Worm (Caenorhabditis elegans) whole organism, young adult: Measurements from ENCODE around the gene col-94.

Experiments used
- B0019.2 ChIP-seq: fragments of 200-800 bp; sonication (Bioruptor generic); conservative IDR thresholded peaks from 2 replicates; pipeline ENCODE4 v1.3.6; 2022; ENCODE audit warnings: missing genetic modification reagents, missing genetic modification characterization, missing compliant biosample characterization
- B0261.1 ChIP-seq: sonication (generic microtip); optimal IDR thresholded peaks from 2 replicates; lab custom pipeline; 2016; ENCODE audit warnings: mild to moderate bottlenecking, missing genetic modification characterization, moderate library complexity, missing compliant biosample characterization
- C17E4.6 ChIP-seq: fragments of 200-800 bp; sonication (Bioruptor generic); IDR thresholded peaks from 2 replicates; pipeline ENCODE4 v1.3.6; 2022; ENCODE audit warnings: missing genetic modification reagents, missing genetic modification characterization, missing compliant biosample characterization
- D2030.7 ChIP-seq: fragments of 200-800 bp; sonication (Bioruptor generic); IDR thresholded peaks from 2 replicates; pipeline ENCODE4 v1.3.6; 2022; ENCODE audit warnings: missing genetic modification reagents, missing genetic modification characterization, missing compliant biosample characterization
- F10E7.11 ChIP-seq: sonication (generic microtip); optimal IDR thresholded peaks from 2 replicates; lab custom pipeline; 2017; ENCODE audit warnings: mild to moderate bottlenecking, missing genetic modification characterization, moderate library complexity, missing compliant biosample characterization
- F49E8.2 ChIP-seq: sonication (generic microtip); optimal IDR thresholded peaks from 3 replicates; lab custom pipeline; 2017; ENCODE audit warnings: missing genetic modification characterization, mild to moderate bottlenecking, missing compliant biosample characterization, antibody characterized with exemption, moderate library complexity; ENCODE audit not compliant: insufficient read depth
- F57A8.1 ChIP-seq: fragments of 200-800 bp; sonication (Bioruptor generic); optimal IDR thresholded peaks from 2 replicates; lab custom pipeline; 2018; ENCODE audit warnings: mild to moderate bottlenecking, missing genetic modification characterization, moderate library complexity, missing compliant biosample characterization
- T07F8.4 ChIP-seq: sonication (generic microtip); optimal IDR thresholded peaks from 2 replicates; lab custom pipeline; 2016; ENCODE audit warnings: mild to moderate bottlenecking, missing genetic modification characterization, moderate library complexity, missing compliant biosample characterization
- T26A5.8 ChIP-seq: sonication (generic microtip); optimal IDR thresholded peaks from 2 replicates; lab custom pipeline; 2016; ENCODE audit warnings: missing genetic modification characterization, missing compliant biosample characterization
- Y53F4B.3 ChIP-seq: fragments of 200-800 bp; sonication (Bioruptor generic); IDR thresholded peaks from 2 replicates; pipeline ENCODE4 v1.3.6; 2022; ENCODE audit warnings: missing genetic modification reagents, missing genetic modification characterization, missing compliant biosample characterization
- Y67H2A.10 ChIP-seq: fragments of 200-800 bp; sonication (Bioruptor generic); conservative IDR thresholded peaks from 2 replicates; pipeline ENCODE4 v1.3.6; 2022; ENCODE audit warnings: missing genetic modification reagents, missing genetic modification characterization, missing compliant biosample characterization
- aptf-2 ChIP-seq: fragments of 200-800 bp; sonication (Bioruptor generic); conservative IDR thresholded peaks from 2 replicates; pipeline ENCODE4 v1.3.6; 2022; ENCODE audit warnings: missing genetic modification reagents, missing genetic modification characterization, missing compliant biosample characterization
- attf-5 ChIP-seq: fragments of 200-800 bp; sonication (Bioruptor generic); optimal IDR thresholded peaks from 2 replicates; lab custom pipeline; 2018; ENCODE audit warnings: mild to moderate bottlenecking, missing genetic modification characterization, missing compliant biosample characterization
- attf-6 ChIP-seq: fragments of 200-800 bp; sonication (Bioruptor generic); IDR thresholded peaks from 2 replicates; pipeline ENCODE4 v1.3.6; 2022; ENCODE audit warnings: missing genetic modification reagents, missing genetic modification characterization, missing compliant biosample characterization
- ceh-58 ChIP-seq: fragments of 200-800 bp; sonication (Bioruptor generic); IDR thresholded peaks from 2 replicates; pipeline ENCODE4 v1.3.6; 2022; ENCODE audit warnings: missing genetic modification characterization, missing compliant biosample characterization
- ets-4 ChIP-seq: fragments of 200-800 bp; sonication (Bioruptor generic); optimal IDR thresholded peaks from 2 replicates; lab custom pipeline; 2018; ENCODE audit warnings: mild to moderate bottlenecking, missing genetic modification characterization, missing compliant biosample characterization
- fkh-3 ChIP-seq: sonication (generic microtip); optimal IDR thresholded peaks from 2 replicates; lab custom pipeline; 2016; ENCODE audit warnings: mild to moderate bottlenecking, missing genetic modification characterization, missing compliant biosample characterization
- hlh-26 ChIP-seq: fragments of 200-800 bp; sonication (Bioruptor generic); conservative IDR thresholded peaks from 2 replicates; pipeline ENCODE4 v1.3.6; 2022; ENCODE audit warnings: missing genetic modification reagents, missing genetic modification characterization, missing compliant biosample characterization
- hmg-1.2 ChIP-seq: fragments of 200-800 bp; sonication (Bioruptor generic); IDR thresholded peaks from 2 replicates; pipeline ENCODE4 v1.3.6; 2022; ENCODE audit warnings: missing genetic modification reagents, missing genetic modification characterization, missing compliant biosample characterization
- let-526 ChIP-seq: fragments of 200-800 bp; sonication (Bioruptor generic); IDR thresholded peaks from 2 replicates; pipeline ENCODE4 v1.3.6; 2022; ENCODE audit warnings: missing genetic modification reagents, missing genetic modification characterization, missing compliant biosample characterization
- let-607 ChIP-seq, 2 experiments: fragments of 200-800 bp in 1 of 2; sonication (Bioruptor generic) in 1 of 2; sonication (generic microtip) in 1 of 2; optimal IDR thresholded peaks; 2 replicates each; lab custom pipeline; 2016 to 2018; ENCODE audit warnings: mild to moderate bottlenecking in 2 of 2, missing compliant biosample characterization in 2 of 2, missing genetic modification characterization in 2 of 2, moderate library complexity in 2 of 2, missing genotype in 1 of 2
- lin-35 ChIP-seq, 3 experiments: fragments of 150-350 bp in 2 of 3; sonication (generic microtip) in 1 of 3; optimal IDR thresholded peaks; 2 replicates each; lab custom pipeline; 2014 to 2018; ENCODE audit warnings: missing biosample characterization in 3 of 3, missing genetic modification characterization in 3 of 3, missing genetic modification reagents in 3 of 3
- lin-54 ChIP-seq: fragments of 200-800 bp; sonication (Bioruptor generic); optimal IDR thresholded peaks from 2 replicates; lab custom pipeline; 2018; ENCODE audit warnings: mild to moderate bottlenecking, missing genetic modification characterization, missing compliant biosample characterization
- lsy-27 ChIP-seq: sonication (generic microtip); optimal IDR thresholded peaks from 2 replicates; lab custom pipeline; 2017; ENCODE audit warnings: missing genetic modification characterization, mild to moderate bottlenecking, missing compliant biosample characterization, antibody characterized with exemption, missing genotype, borderline replicate concordance; ENCODE audit not compliant: insufficient read depth
- madf-8 ChIP-seq: fragments of 200-800 bp; sonication (Bioruptor generic); conservative IDR thresholded peaks from 2 replicates; pipeline ENCODE4 v1.3.6; 2022; ENCODE audit warnings: missing genetic modification reagents, missing genetic modification characterization, missing compliant biosample characterization
- nfya-1 ChIP-seq: sonication (generic microtip); optimal IDR thresholded peaks from 2 replicates; lab custom pipeline; 2017; ENCODE audit warnings: antibody characterized with exemption, missing compliant biosample characterization, missing genetic modification characterization, borderline replicate concordance; ENCODE audit not compliant: insufficient read depth
- nfya-2 ChIP-seq: fragments of 200-800 bp; sonication (Bioruptor generic); IDR thresholded peaks from 2 replicates; pipeline ENCODE4 v1.3.6; 2022; ENCODE audit warnings: missing genetic modification reagents, missing genetic modification characterization, missing compliant biosample characterization
- nfyb-1 ChIP-seq: fragments of 200-800 bp; sonication (Bioruptor generic); IDR thresholded peaks from 2 replicates; pipeline ENCODE4 v1.3.6; 2022; ENCODE audit warnings: missing genetic modification reagents, missing genetic modification characterization, missing compliant biosample characterization
- nhr-179 ChIP-seq: sonication (generic microtip); optimal IDR thresholded peaks from 2 replicates; lab custom pipeline; 2016; ENCODE audit warnings: mild to moderate bottlenecking, missing genetic modification characterization, missing compliant biosample characterization
- repo-1 ChIP-seq: sonication (generic microtip); optimal IDR thresholded peaks from 2 replicates; lab custom pipeline; 2017; ENCODE audit warnings: mild to moderate bottlenecking, missing genetic modification characterization, missing compliant biosample characterization
- rpc-1 ChIP-seq, 2 experiments: fragments of 150-350 bp in 1 of 2; sonication (generic microtip) in 1 of 2; optimal IDR thresholded peaks; 2 replicates each; lab custom pipeline; 2014 to 2018; ENCODE audit warnings: missing biosample characterization in 1 of 2, missing genetic modification characterization in 1 of 2, missing genetic modification reagents in 1 of 2, missing genotype in 1 of 2
- sea-2 ChIP-seq: fragments of 200-800 bp; sonication (Bioruptor generic); IDR thresholded peaks from 2 replicates; pipeline ENCODE4 v1.3.6; 2022; ENCODE audit warnings: missing genetic modification characterization, missing compliant biosample characterization
- snpc-1.1 ChIP-seq: sonication (generic microtip); optimal IDR thresholded peaks from 2 replicates; lab custom pipeline; 2017; ENCODE audit warnings: missing genetic modification characterization, mild to moderate bottlenecking, missing compliant biosample characterization, antibody characterized with exemption, moderate library complexity, missing genotype, missing genetic modification reagents; ENCODE audit not compliant: insufficient read depth
- tlf-1 ChIP-seq: fragments of 200-800 bp; sonication (Bioruptor generic); optimal IDR thresholded peaks from 2 replicates; lab custom pipeline; 2018; ENCODE audit warnings: mild to moderate bottlenecking, missing genetic modification characterization, missing compliant biosample characterization
- unc-62 ChIP-seq: fragments of 150-350 bp; optimal IDR thresholded peaks from 2 replicates; lab custom pipeline; 2014; ENCODE audit warnings: missing biosample characterization, missing genetic modification reagents, missing genetic modification characterization
- xnd-1 ChIP-seq: sonication (generic microtip); optimal IDR thresholded peaks from 2 replicates; lab custom pipeline; 2016; ENCODE audit warnings: missing genotype, missing genetic modification reagents, missing genetic modification characterization, missing compliant biosample characterization
- zfh-2 ChIP-seq: fragments of 200-800 bp; sonication (Bioruptor generic); conservative IDR thresholded peaks from 2 replicates; pipeline ENCODE4 v1.3.6; 2022; ENCODE audit warnings: missing genetic modification reagents, missing genetic modification characterization, missing compliant biosample characterization
- ztf-18 ChIP-seq: sonication (generic microtip); optimal IDR thresholded peaks from 2 replicates; lab custom pipeline; 2016; ENCODE audit warnings: missing genotype, mild to moderate bottlenecking, missing genetic modification characterization, missing compliant biosample characterization
- ztf-25 ChIP-seq: fragments of 200-800 bp; sonication (Bioruptor generic); IDR thresholded peaks from 2 replicates; pipeline ENCODE4 v1.3.6; 2022; ENCODE audit warnings: missing genetic modification reagents, missing genetic modification characterization, missing compliant biosample characterization
- ztf-26 ChIP-seq: sonication (generic microtip); optimal IDR thresholded peaks from 2 replicates; lab custom pipeline; 2017; ENCODE audit warnings: missing genetic modification characterization, missing compliant biosample characterization

col-94 gene

ce11 chrIII:10953160-10953559, 34.5 kb downstream of the col-94 start, which contains the start of gene zig-5:
zig-5 (minus strand) TSS chrIII:10953508.
- TF ChIP-seq snpc-1.1 (tag; lab: Kevin White, UChicago): no peak
- no peak for TF ChIP-seq Y53F4B.3 (GFP tag; lab: Robert Waterston, UW)
- TF ChIP-seq nfya-2: no peak
- TF ChIP-seq ztf-25 (GFP tag; lab: Robert Waterston, UW): no peak
- TF ChIP-seq rpc-1 (optimal IDR thresholded peaks at IDR 0.05; lab: Kevin White, UChicago): no peak
- no peak for TF ChIP-seq rpc-1 (tag; optimal IDR thresholded peaks at IDR 0.05; lab: Kevin White, UChicago)
- no peak for TF ChIP-seq ztf-18 (tag; lab: Kevin White, UChicago)
- TF ChIP-seq lin-54: no peak
- TF ChIP-seq nfyb-1 (GFP tag; lab: Robert Waterston, UW): no peak
- TF ChIP-seq C17E4.6: no peak
- no peak for TF ChIP-seq repo-1 (tag; lab: Kevin White, UChicago)

- TF ChIP-seq ztf-26 (tag; lab: Kevin White, UChicago) (no peak), F57A8.1 (no peak), let-526 (GFP tag; lab: Robert Waterston, UW) (0 out of 2 replicates have a peak, but pooled peaks have one; percentile 26), nfya-1 (tag; lab: Kevin White, UChicago) (no peak), zfh-2 (GFP tag; lab: Robert Waterston, UW) (peak; percentile 60; the same call in 1 of the 2 replicates), Y67H2A.10 (GFP tag; lab: Robert Waterston, UW) (no peak), tlf-1 (GFP tag; lab: Kevin White, UChicago) (no peak)
- TF ChIP-seq, all 124 proteins: peak for 2
These were observed 36.0 kb downstream of the col-94 start for ce11 chrIII:10951713-10952112.

- TF ChIP-seq nfya-1 (tag; lab: Kevin White, UChicago): no peak
- TF ChIP-seq sea-2 (GFP tag; lab: Robert Waterston, UW): no peak
- no peak for TF ChIP-seq hmg-1.2 (GFP tag; lab: Robert Waterston, UW)
- TF ChIP-seq D2030.7 (GFP tag; lab: Robert Waterston, UW): no peak
- no peak for TF ChIP-seq lin-35 (GFP tag; optimal IDR thresholded peaks at IDR 0.05; lab: Kevin White, UChicago)
- TF ChIP-seq xnd-1 (tag; lab: Kevin White, UChicago): no peak
- TF ChIP-seq F10E7.11 (tag; lab: Kevin White, UChicago): no peak
- no peak for TF ChIP-seq ceh-58 (GFP tag; lab: Robert Waterston, UW)
These were observed 40.5 kb downstream of the col-94 start, which contains the start of gene strd-1 for ce11 chrIII:10947155-10947554. strd-1 (plus strand) TSS chrIII:10947455.

- TF ChIP-seq lin-35 (GFP tag; optimal IDR thresholded peaks at IDR 0.05; lab: Kevin White, UChicago) (no peak), attf-6 (GFP tag; lab: Robert Waterston, UW) (no peak), attf-5 (GFP tag; lab: Kevin White, UChicago) (no peak)
These were observed 42.1 kb downstream of the col-94 start for ce11 chrIII:10945537-10945936.

ce11 chrIII:10942905-10943304, 44.8 kb downstream of the col-94 start:
- TF ChIP-seq tlf-1 (GFP tag; lab: Kevin White, UChicago): no peak
- TF ChIP-seq attf-5 (GFP tag; lab: Kevin White, UChicago): no peak
- no peak for TF ChIP-seq T07F8.4 (tag; lab: Kevin White, UChicago)
- TF ChIP-seq aptf-2 (GFP tag; lab: Robert Waterston, UW): no peak
- no peak for TF ChIP-seq let-607 (tag; optimal IDR thresholded peaks at IDR 0.05; lab: Kevin White, UChicago)
- no peak for TF ChIP-seq B0261.1 (tag; lab: Kevin White, UChicago)
- no peak for TF ChIP-seq ets-4
- no peak for TF ChIP-seq madf-8 (GFP tag; lab: Robert Waterston, UW)
- no peak for TF ChIP-seq Y67H2A.10 (GFP tag; lab: Robert Waterston, UW)
- TF ChIP-seq T26A5.8 (tag; lab: Kevin White, UChicago): no peak
- TF ChIP-seq hlh-26 (GFP tag; lab: Robert Waterston, UW): no peak
- TF ChIP-seq F49E8.2 (tag; lab: Kevin White, UChicago): no peak
- no peak for TF ChIP-seq fkh-3
- no peak for TF ChIP-seq B0019.2 (GFP tag; lab: Robert Waterston, UW)
- TF ChIP-seq nhr-179 (tag; lab: Kevin White, UChicago): no peak
- TF ChIP-seq unc-62 (GFP tag; lab: Kevin White, UChicago): no peak
- TF ChIP-seq lsy-27: no peak
